Worm (Caenorhabditis elegans): ENCODE data around the gene H04D03.6.

Gene H04D03.6

ce11 chrIII:10407198-10407663 is 31.4 kb downstream of the H04D03.6 start, which contains the start of gene hat-1 (continued):
- TF ChIP-seq nhr-43 (tag; optimal IDR thresholded peaks at IDR 0.05; ENCODE audit: poor library complexity, severe bottlenecking) (peak; percentile 97), ZK546.5 (tag; optimal IDR thresholded peaks at IDR 0.05) (peak; percentile 35), ama-1 (optimal IDR thresholded peaks at IDR 0.05) (peak; percentile 83), nhr-25 (tag; optimal IDR thresholded peaks at IDR 0.05) (peak; percentile 91), nhr-76 (tag; optimal IDR thresholded peaks at IDR 0.05) (no peak), lsy-12 (tag; optimal IDR thresholded peaks at IDR 0.05) (peak; percentile 93), tbx-2 (tag; optimal IDR thresholded peaks at IDR 0.05) (peak; percentile 92), hmg-11 (tag; optimal IDR thresholded peaks at IDR 0.05) (peak; percentile 90), fkh-10 (GFP tag; optimal IDR thresholded peaks at IDR 0.05) (peak; percentile 90), elt-1 (tag; optimal IDR thresholded peaks at IDR 0.05) (peak; percentile 42), unc-62 (GFP tag; optimal IDR thresholded peaks at IDR 0.05) (peak; percentile 19), egl-27 (tag; optimal IDR thresholded peaks at IDR 0.05) (peak; percentile 68), nhr-12 (tag; optimal IDR thresholded peaks at IDR 0.05) (no peak), egl-5 (tag; optimal IDR thresholded peaks at IDR 0.05) (peak; percentile 83), eor-1 (tag; optimal IDR thresholded peaks at IDR 0.05) (no peak), ztf-11 (tag; optimal IDR thresholded peaks at IDR 0.05) (no peak)

DNA sequence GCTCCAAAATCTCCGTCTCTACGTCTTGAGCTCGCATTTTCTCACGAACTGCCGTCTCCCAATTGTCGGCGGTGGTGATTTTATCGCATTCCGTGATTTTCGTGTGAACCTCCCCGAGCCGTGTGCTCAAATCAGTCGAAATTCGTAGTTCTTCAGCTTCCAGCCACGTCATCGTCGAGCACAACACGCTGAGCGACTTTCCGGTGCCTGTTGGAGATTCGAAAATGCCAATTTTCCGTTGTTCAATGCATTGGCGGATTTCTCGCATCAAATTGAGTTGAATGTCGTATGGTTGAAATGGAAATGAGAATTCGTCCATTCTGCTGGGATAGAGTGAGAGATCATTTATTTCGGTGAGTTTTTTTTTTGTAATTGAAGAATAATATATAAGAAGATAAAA is 33.8 kb downstream of the H04D03.6 start, which contains the start of the genes M03C11.3 and chl-1:
Gene M03C11.3, plus strand, starts transcription at position 153 of the 400 bp plus-strand sequence.
Gene chl-1, minus strand, starts transcription at position 323 of the 400 bp plus-strand sequence.
- TF ChIP-seq nhr-237 (tag; optimal IDR thresholded peaks at IDR 0.05) (no peak), nhr-43 (tag; optimal IDR thresholded peaks at IDR 0.05; ENCODE audit: poor library complexity, severe bottlenecking) (no peak), fos-1 (tag; optimal IDR thresholded peaks at IDR 0.05) (no peak)

DNA sequence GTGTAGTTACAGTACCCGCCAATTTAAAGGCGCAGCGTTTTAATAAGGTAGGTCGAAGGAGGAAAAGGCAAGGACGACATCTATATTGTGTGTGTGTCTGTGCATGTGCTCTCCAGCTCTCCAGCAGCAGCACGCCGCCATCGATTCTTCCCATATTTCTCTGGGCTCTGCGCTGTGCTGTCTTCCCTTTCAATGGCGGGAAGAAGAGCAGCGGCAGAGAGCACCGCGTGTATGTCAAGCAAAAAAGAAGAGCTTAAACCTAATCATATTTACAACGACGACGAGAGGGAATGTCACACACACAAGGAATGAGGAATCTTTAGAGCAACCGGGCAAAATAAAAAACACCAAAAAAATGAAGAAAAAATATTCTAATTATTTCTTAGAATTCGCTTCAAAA is 39.8 kb downstream of the H04D03.6 start:
- TF ChIP-seq nfya-1 (tag; optimal IDR thresholded peaks at IDR 0.05; ENCODE audit: insufficient read depth): peak; percentile 59
- no peak for TF ChIP-seq fkh-2 (tag; optimal IDR thresholded peaks at IDR 0.05)
- peak; percentile 33 for TF ChIP-seq lin-15B (tag; optimal IDR thresholded peaks at IDR 0.05)
- no peak for TF ChIP-seq nhr-11 (tag; optimal IDR thresholded peaks at IDR 0.05)
- no peak for TF ChIP-seq aly-2 (tag; optimal IDR thresholded peaks at IDR 0.05)
- peak; percentile 35 for TF ChIP-seq fkh-10 (GFP tag; optimal IDR thresholded peaks at IDR 0.05)
- peak; percentile 56 for TF ChIP-seq hmg-11 (tag; optimal IDR thresholded peaks at IDR 0.05)

DNA sequence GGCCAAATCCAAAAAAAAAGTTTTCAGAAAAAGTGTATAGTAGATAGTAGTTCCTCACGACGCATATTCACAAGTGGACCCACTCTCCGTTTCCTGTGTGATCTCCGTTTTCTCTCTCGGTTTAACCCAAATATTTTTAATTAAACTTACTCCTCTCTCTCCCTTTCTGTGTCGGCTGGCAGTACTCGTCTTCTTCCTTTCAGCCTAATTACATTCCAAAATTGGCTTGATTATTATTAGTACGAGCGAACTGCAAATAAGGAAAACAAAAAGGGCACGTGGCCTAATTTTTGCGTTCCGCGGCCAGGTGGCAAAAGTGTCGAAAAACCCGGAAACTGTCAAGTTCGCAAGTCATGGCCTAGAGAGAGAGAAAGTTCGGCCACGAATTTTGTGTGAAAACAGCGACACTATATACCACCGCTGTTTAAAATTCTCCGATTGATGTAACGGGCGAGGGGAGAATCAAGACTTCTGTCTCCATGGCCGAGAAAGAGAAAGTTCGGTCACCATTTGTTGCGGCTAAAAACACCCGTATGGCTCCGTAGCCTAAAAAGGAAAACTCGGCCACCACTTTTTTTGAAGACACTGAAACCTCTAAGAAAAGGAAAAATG is 41.7 kb downstream of the H04D03.6 start:
- TF ChIP-seq nfya-1 (tag; optimal IDR thresholded peaks at IDR 0.05; ENCODE audit: insufficient read depth) (peak; percentile 16), zag-1 (tag; optimal IDR thresholded peaks at IDR 0.05) (no peak)

- peak; percentile 60 for TF ChIP-seq pha-4 (tag; optimal IDR thresholded peaks at IDR 0.05)
- no peak for TF ChIP-seq elt-2 (tag; optimal IDR thresholded peaks at IDR 0.05)
These were observed 42.7 kb downstream of the H04D03.6 start, which contains the start of gene M03C11.1 for ce11 chrIII:10395990-10396389. TSS of gene M03C11.1 (minus strand) at chrIII:10396090.

ce11 chrIII:10391628-10392027 is 47.1 kb downstream of the H04D03.6 start, which contains the start of gene M03C11.9:
TSS of gene M03C11.9 (minus strand) at chrIII:10391728.
- no peak for TF ChIP-seq unc-39 (tag; optimal IDR thresholded peaks at IDR 0.05)

ce11 chrIII:10389608-10390007 is 49.1 kb downstream of the H04D03.6 start:
- TF ChIP-seq nhr-67 (tag; optimal IDR thresholded peaks at IDR 0.05) (no peak), lin-39 (tag; optimal IDR thresholded peaks at IDR 0.05) (no peak), elt-3 (tag; optimal IDR thresholded peaks at IDR 0.05) (no peak), hmg-11 (tag; optimal IDR thresholded peaks at IDR 0.05) (no peak), nhr-12 (tag; optimal IDR thresholded peaks at IDR 0.05) (no peak), lin-15B (tag; optimal IDR thresholded peaks at IDR 0.05) (no peak), nhr-76 (tag; optimal IDR thresholded peaks at IDR 0.05) (no peak), pqm-1 (tag; optimal IDR thresholded peaks at IDR 0.05) (no peak), egl-27 (tag; optimal IDR thresholded peaks at IDR 0.05) (no peak), snpc-4 (tag; optimal IDR thresholded peaks at IDR 0.05) (no peak), ceh-16 (tag; optimal IDR thresholded peaks at IDR 0.05) (no peak), lsy-12 (tag; optimal IDR thresholded peaks at IDR 0.05) (no peak), nfya-1 (tag; optimal IDR thresholded peaks at IDR 0.05; ENCODE audit: insufficient read depth) (no peak), fkh-2 (tag; optimal IDR thresholded peaks at IDR 0.05) (no peak), pha-4 (tag; optimal IDR thresholded peaks at IDR 0.05) (no peak)

Measured in whole organism, L3 larva.